Worm (Caenorhabditis elegans): ENCODE measurements around the gene K07B1.7.

K07B1.7 gene

DNA sequence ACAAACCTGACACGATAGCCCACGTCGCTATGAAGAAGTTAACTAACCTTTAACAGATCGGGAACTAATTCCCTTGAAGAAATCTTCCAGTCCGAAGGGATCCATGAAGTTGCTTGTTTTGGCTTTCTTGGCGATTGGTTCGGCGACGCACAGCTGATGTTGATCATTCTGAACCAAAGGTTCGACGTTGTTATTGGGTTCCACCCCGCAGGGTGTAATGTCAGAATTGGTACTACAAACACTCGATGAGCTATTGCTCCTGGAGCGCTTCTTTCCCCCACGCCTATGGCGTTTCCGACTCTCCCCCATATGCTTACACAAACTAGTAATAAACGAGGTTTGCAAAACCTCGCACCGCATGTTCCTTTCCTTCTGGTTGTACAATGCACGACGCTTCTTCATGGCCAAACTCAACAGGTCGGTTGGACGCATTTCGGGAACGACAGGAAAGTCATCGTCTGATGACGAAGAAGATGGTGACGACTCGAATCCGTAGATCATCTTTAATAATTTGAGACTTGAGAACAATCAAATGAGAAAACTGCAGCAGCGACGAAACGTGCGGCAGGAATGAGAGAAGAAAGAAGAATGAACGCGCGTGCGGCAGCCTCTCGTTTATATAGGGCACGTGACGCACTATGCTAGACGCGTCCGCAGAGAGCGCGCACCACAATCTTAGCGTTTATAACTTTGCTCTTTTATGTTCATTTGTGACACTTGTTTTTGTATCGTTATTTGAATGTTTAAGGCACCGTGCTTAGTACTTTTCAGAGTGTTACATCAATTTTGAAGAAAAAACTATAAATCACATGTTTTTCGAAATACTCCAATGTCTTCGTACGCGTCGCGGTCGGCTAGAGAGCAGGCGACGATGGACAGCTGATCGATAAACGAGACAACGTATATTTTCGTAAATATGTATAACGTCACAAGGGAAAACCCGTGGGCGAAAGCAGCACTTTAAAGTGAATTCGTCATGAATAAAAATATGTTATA is 2.8 kb downstream of the K07B1.7 start, which contains the start of gene tos-1 (continued):
- TF ChIP-seq cebp-1 (GFP tag; IDR thresholded peaks at IDR 0.05) (peak; percentile 91), cebp-1 (tag; optimal IDR thresholded peaks at IDR 0.05) (peak; percentile 98), lsy-27 (tag; optimal IDR thresholded peaks at IDR 0.05; ENCODE audit: borderline replicate concordance, insufficient read depth) (no peak), egrh-3 (GFP tag; IDR thresholded peaks at IDR 0.05) (peak; percentile 53; the same call in 1 of the 2 replicates), nfya-2 (GFP tag; IDR thresholded peaks at IDR 0.05) (no peak), Y67H2A.10 (GFP tag; conservative IDR thresholded peaks at IDR 0.05) (peak; percentile 98), B0035.1 (tag; optimal IDR thresholded peaks at IDR 0.05) (peak; percentile 91), F37B4.10 (GFP tag; IDR thresholded peaks at IDR 0.05) (0 out of 2 replicates have a peak, but pooled peaks have one; percentile 63), ccch-3 (GFP tag; optimal IDR thresholded peaks at IDR 0.05) (peak; percentile 9), B0261.1 (tag; optimal IDR thresholded peaks at IDR 0.05) (peak; percentile 43), aptf-3 (GFP tag; IDR thresholded peaks at IDR 0.05) (no peak), xnd-1 (tag; optimal IDR thresholded peaks at IDR 0.05) (no peak), tbp1 (GFP tag; optimal IDR thresholded peaks at IDR 0.05) (peak; percentile 84), K12H6.12 (tag; optimal IDR thresholded peaks at IDR 0.05) (peak; percentile 99), ztf-25 (GFP tag; IDR thresholded peaks at IDR 0.05) (0 out of 2 replicates have a peak, but pooled peaks have one; percentile 52), nhr-179 (tag; optimal IDR thresholded peaks at IDR 0.05) (no peak), F10E7.11 (tag; optimal IDR thresholded peaks at IDR 0.05) (peak; percentile 56), lin-26 (GFP tag; IDR thresholded peaks at IDR 0.05) (peak; percentile 74; the same call in 1 of the 2 replicates), madf-8 (GFP tag; conservative IDR thresholded peaks at IDR 0.05) (0 out of 2 replicates have a peak, but pooled peaks have one; percentile 14), ZK185.1 (tag; optimal IDR thresholded peaks at IDR 0.05; ENCODE audit: poor library complexity, severe bottlenecking) (peak; percentile 89), zim-3 (tag; optimal IDR thresholded peaks at IDR 0.05) (peak; percentile 85), madf-6 (GFP tag; IDR thresholded peaks at IDR 0.05) (peak; percentile 46; the same call in 1 of the 2 replicates), let-526 (GFP tag; IDR thresholded peaks at IDR 0.05) (peak; percentile 91), nhr-27 (tag; optimal IDR thresholded peaks at IDR 0.05) (peak; percentile 82), pbrm-1 (GFP tag; IDR thresholded peaks at IDR 0.05) (peak; percentile 98), rec-8 (tag; optimal IDR thresholded peaks at IDR 0.05) (no peak), ets-4 (GFP tag; optimal IDR thresholded peaks at IDR 0.05) (peak; percentile 29), madf-3 (GFP tag; IDR thresholded peaks at IDR 0.05) (peak; percentile 100), ceh-91 (GFP tag; IDR thresholded peaks at IDR 0.05) (peak; percentile 71), ztf-28 (GFP tag; IDR thresholded peaks at IDR 0.05) (0 out of 2 replicates have a peak, but pooled peaks have one; percentile 60), dpff-1 (tag; optimal IDR thresholded peaks at IDR 0.05) (peak; percentile 71), ztf-3 (GFP tag; optimal IDR thresholded peaks at IDR 0.05) (peak; percentile 86), lag-1 (GFP tag; IDR thresholded peaks at IDR 0.05) (no peak), atf-7 (tag; optimal IDR thresholded peaks at IDR 0.05) (peak; percentile 99), T07F8.4 (tag; optimal IDR thresholded peaks at IDR 0.05) (peak; percentile 21), hrde-1 (tag; optimal IDR thresholded peaks at IDR 0.05; ENCODE audit: borderline replicate concordance) (no peak), ceh-40 (GFP tag; IDR thresholded peaks at IDR 0.05) (no peak), pha-4 (tag; optimal IDR thresholded peaks at IDR 0.05) (peak; percentile 83), nfya-1 (tag; optimal IDR thresholded peaks at IDR 0.05; ENCODE audit: borderline replicate concordance, insufficient read depth) (no peak), hlh-12 (tag; optimal IDR thresholded peaks at IDR 0.05) (no peak), athp-1 (tag; optimal IDR thresholded peaks at IDR 0.05) (peak; percentile 98), ama-1 (optimal IDR thresholded peaks at IDR 0.05) (peak; percentile 99), ama-1 (GFP tag; optimal IDR thresholded peaks at IDR 0.05) (no peak), T26A5.8 (tag; optimal IDR thresholded peaks at IDR 0.05) (no peak), nhr-90 (tag; optimal IDR thresholded peaks at IDR 0.05) (peak; percentile 92), lsl-1 (GFP tag; optimal IDR thresholded peaks at IDR 0.05) (peak; percentile 52)

Data from whole organism, young adult.